Worm (Caenorhabditis elegans): ENCODE results near the gene nhr-232.

- TF ChIP-seq snpc-4 (tag; optimal IDR thresholded peaks at IDR 0.05) (no peak), unc-62 (GFP tag; optimal IDR thresholded peaks at IDR 0.05) (no peak), lin-32 (GFP tag; optimal IDR thresholded peaks at IDR 0.05) (no peak), drap-1 (GFP tag; optimal IDR thresholded peaks at IDR 0.05) (no peak), mep-1 (tag; optimal IDR thresholded peaks at IDR 0.05) (no peak), ces-1 (GFP tag; optimal IDR thresholded peaks at IDR 0.05) (no peak)
Observed at ce11 chrV:10294549-10294948, 38.6 kb downstream of the nhr-232 start, which contains the start of gene col-150.

Data from whole organism, mixed stage, embryonic.